Worm (Caenorhabditis elegans) whole organism, midembryonic: Measurements from ENCODE around the gene daf-36.

ENCODE experiments used
- T22C8.4 ChIP-seq: fragments of 200-800 bp; sonication (Bioruptor generic); IDR thresholded peaks from 2 replicates; pipeline ENCODE4 v1.3.6; 2022; ENCODE audit warnings: missing genetic modification characterization, missing compliant biosample characterization
- cog-1 ChIP-seq: sonication (generic microtip); optimal IDR thresholded peaks from 2 replicates; lab custom pipeline; 2016; ENCODE audit warnings: missing genetic modification characterization, missing compliant biosample characterization
- flt-1 ChIP-seq: fragments of 200-800 bp; sonication (Bioruptor generic); IDR thresholded peaks from 2 replicates; pipeline ENCODE4 v1.3.6; 2022; ENCODE audit warnings: missing genetic modification characterization, missing compliant biosample characterization
- klf-2 ChIP-seq: fragments of 200-800 bp; sonication (Bioruptor generic); conservative IDR thresholded peaks from 2 replicates; pipeline ENCODE4 v1.3.6; 2022; ENCODE audit warnings: missing genetic modification reagents, missing genetic modification characterization, missing compliant biosample characterization
- med-1 ChIP-seq: sonication (generic microtip); optimal IDR thresholded peaks from 2 replicates; lab custom pipeline; 2017; ENCODE audit warnings: missing genetic modification characterization, mild to moderate bottlenecking, missing compliant biosample characterization, antibody characterized with exemption, missing genetic modification reagents; ENCODE audit not compliant: insufficient read depth
- ref-1 ChIP-seq: fragments of 200-800 bp; sonication (Bioruptor generic); conservative IDR thresholded peaks from 2 replicates; pipeline ENCODE4 v1.3.6; 2022; ENCODE audit warnings: missing genetic modification reagents, missing genetic modification characterization, missing compliant biosample characterization
- tab-1 ChIP-seq: fragments of 200-800 bp; sonication (Bioruptor generic); IDR thresholded peaks from 2 replicates; pipeline ENCODE4 v1.3.6; 2022; ENCODE audit warnings: missing genetic modification characterization, missing compliant biosample characterization
- ztf-23 ChIP-seq: fragments of 200-800 bp; sonication (Bioruptor generic); IDR thresholded peaks from 2 replicates; pipeline ENCODE4 v1.3.6; 2022; ENCODE audit warnings: missing genetic modification reagents, missing genetic modification characterization, missing compliant biosample characterization
- ztf-29 ChIP-seq: fragments of 200-800 bp; sonication (Bioruptor generic); IDR thresholded peaks from 2 replicates; pipeline ENCODE4 v1.3.6; 2022; ENCODE audit warnings: missing genetic modification reagents, missing genetic modification characterization, missing compliant biosample characterization

DNA sequence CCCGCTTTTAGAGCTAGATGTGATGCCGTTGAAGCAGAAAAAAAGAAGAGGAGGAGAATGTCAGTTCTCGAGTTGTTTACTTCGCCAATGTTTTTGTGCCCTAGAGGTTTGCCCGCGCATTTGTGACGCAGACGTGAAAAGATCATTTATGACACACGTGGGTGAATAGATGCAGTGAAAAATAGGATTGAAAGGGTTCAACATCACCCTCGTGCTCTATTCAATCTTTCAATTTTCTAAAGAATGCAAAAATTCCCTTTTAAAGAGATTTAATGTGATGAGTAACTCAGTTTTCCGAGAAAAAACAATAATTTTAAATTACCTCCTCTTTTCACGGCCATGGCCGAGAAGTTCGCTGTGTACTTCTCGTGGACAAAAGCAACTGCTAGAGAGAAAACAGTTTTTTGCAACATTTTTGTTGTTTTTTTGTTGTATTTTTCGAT lies 21.0 kb upstream of the daf-36 start:
- TF ChIP-seq T22C8.4 (GFP tag; lab: Robert Waterston, UW) (no peak), ztf-23 (GFP tag; lab: Robert Waterston, UW) (no peak), med-1 (GFP tag; lab: Kevin White, UChicago) (no peak), flt-1 (no peak), tab-1 (GFP tag; lab: Robert Waterston, UW) (no peak), cog-1 (tag; lab: Kevin White, UChicago) (no peak), ztf-29 (GFP tag; lab: Robert Waterston, UW) (no peak), klf-2 (GFP tag; lab: Robert Waterston, UW) (no peak), ref-1 (no peak)
